Worm (Caenorhabditis elegans): ENCODE measurements around the gene erd-2.2.

erd-2.2 gene

DNA sequence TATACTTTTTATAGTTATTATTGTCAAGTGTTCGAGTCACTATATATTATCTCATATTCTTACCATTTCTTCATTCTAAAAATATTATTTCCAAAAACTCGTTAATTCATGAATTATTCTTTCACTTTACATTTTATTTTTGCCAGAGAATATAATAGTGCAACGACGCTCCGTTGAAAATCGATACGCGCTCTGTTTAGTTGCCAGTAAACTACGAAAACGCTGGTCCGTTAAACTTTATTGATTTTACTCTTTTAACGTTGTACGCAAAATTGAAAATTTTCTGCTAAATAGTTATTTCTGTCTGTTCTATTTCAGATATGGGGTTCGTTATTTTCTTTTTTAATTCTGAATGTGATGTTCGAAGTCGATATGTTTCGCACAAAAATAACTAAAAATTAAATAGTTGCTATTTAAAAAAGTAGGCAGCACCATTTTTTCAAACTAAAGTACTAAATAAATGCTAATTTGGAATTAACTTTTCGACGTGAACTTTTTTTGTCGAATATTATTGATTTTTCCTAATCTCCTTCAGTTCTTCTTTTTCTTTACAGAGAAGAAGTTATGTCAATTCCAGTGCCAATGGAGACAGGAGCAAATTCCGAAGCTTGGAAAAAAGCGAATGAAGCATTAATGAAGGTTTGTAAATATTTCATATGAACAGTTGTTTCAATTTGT is 27.4 kb upstream of the erd-2.2 start, which contains the start of gene hpo-10:
Gene hpo-10 (plus strand): TSS at position 199 of the 678 bp plus-strand sequence.
- no peak for TF ChIP-seq sea-1 (GFP tag; conservative IDR thresholded peaks at IDR 0.05)
- no peak for TF ChIP-seq hmbx-1 (tag; optimal IDR thresholded peaks at IDR 0.05)
- TF ChIP-seq ama-1 (optimal IDR thresholded peaks at IDR 0.05), result no peak
- TF ChIP-seq ceh-13 (GFP tag; optimal IDR thresholded peaks at IDR 0.05), result no peak
- no peak for TF ChIP-seq B0310.2 (tag; optimal IDR thresholded peaks at IDR 0.05)
- TF ChIP-seq aly-1 (tag; optimal IDR thresholded peaks at IDR 0.05), result no peak
- no peak for TF ChIP-seq flt-1 (GFP tag; IDR thresholded peaks at IDR 0.05)
- no peak for TF ChIP-seq hmg-4 (GFP tag; optimal IDR thresholded peaks at IDR 0.05)
- no peak for TF ChIP-seq ets-7 (tag; optimal IDR thresholded peaks at IDR 0.05)
- no peak for TF ChIP-seq tra-4 (tag; optimal IDR thresholded peaks at IDR 0.05)
- TF ChIP-seq hnd-1 (tag; optimal IDR thresholded peaks at IDR 0.05), result no peak
- TF ChIP-seq ceh-36 (tag; optimal IDR thresholded peaks at IDR 0.05), result no peak
- no peak for TF ChIP-seq pes-1 (GFP tag; IDR thresholded peaks at IDR 0.05)
- no peak for TF ChIP-seq scrt-1 (GFP tag; IDR thresholded peaks at IDR 0.05)
- no peak for TF ChIP-seq F13C5.2 (tag; optimal IDR thresholded peaks at IDR 0.05)

DNA sequence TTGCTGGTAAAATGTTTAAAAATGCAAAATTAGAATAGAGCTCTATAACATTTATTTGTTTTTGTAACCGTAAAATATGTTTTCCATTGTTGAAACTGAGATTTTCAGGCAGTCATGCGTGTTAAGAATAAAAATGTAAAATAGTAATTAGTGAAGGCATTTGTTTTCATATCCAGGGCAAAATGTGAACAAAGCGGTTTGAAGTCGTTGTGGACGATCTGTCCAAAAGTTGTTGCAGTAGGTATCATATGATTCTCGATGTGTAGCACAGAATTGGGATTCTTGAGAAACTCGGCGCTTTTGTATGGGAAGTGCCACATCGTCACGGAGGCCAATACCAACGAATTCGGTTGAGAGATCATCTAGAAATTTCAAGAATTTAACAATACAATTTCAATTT is 24.6 kb upstream of the erd-2.2 start:
- TF ChIP-seq ama-1 (optimal IDR thresholded peaks at IDR 0.05) (peak; percentile 14), aly-1 (tag; optimal IDR thresholded peaks at IDR 0.05) (no peak)

DNA sequence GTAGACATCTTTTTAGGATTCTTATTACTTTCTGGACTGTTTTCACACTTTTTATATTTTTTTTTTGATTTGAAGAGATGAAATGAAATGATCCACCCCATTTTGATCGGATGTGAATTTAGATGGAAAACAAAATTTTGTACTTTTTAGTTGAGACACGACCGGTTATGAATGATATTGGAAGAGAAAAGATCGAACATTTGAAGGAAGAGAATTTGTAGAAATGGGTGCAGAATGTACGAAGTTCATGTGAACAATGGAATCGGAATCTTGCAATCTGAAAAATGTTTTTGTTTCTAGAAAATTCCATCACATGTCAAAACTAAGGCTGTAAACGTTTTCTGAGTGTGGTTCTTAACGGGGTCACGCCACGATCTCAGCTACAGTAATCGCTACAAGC is 24.0 kb upstream of the erd-2.2 start, which contains the start of gene F01F1.14:
Gene F01F1.14 (minus strand): TSS at position 101 of the 400 bp plus-strand sequence.
- no peak for TF ChIP-seq F13C5.2 (tag; optimal IDR thresholded peaks at IDR 0.05)
- no peak for TF ChIP-seq ceh-13 (GFP tag; optimal IDR thresholded peaks at IDR 0.05)
- no peak for TF ChIP-seq B0310.2 (tag; optimal IDR thresholded peaks at IDR 0.05)
- TF ChIP-seq pes-1 (GFP tag; IDR thresholded peaks at IDR 0.05), result no peak
- no peak for TF ChIP-seq flt-1 (GFP tag; IDR thresholded peaks at IDR 0.05)
- no peak for TF ChIP-seq aly-1 (tag; optimal IDR thresholded peaks at IDR 0.05)
- no peak for TF ChIP-seq tbx-11 (GFP tag; IDR thresholded peaks at IDR 0.05)
- no peak for TF ChIP-seq sea-1 (GFP tag; conservative IDR thresholded peaks at IDR 0.05)
- TF ChIP-seq ceh-36 (tag; optimal IDR thresholded peaks at IDR 0.05), result no peak
- no peak for TF ChIP-seq ama-1 (optimal IDR thresholded peaks at IDR 0.05)
- no peak for TF ChIP-seq tbx-37 (GFP tag; conservative IDR thresholded peaks at IDR 0.05)
- no peak for TF ChIP-seq hnd-1 (tag; optimal IDR thresholded peaks at IDR 0.05)

DNA sequence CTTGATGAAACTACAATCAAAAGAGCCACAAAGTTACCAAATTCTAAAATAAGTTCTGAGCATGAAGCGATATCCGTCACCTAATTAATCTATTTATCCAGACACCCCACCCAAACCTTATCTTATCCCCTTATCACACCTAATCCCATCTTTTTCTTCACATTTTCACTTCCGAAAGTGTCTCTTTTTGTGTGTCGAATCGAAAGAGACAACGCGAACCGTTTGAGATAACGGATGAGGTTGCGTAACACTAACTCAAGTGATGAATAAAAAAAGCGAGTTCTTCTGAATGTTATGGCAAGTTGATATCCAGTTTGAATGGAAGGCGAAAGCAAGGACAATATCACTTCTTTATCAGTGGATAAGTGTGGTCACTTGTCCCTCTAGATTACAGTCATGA is 23.3 kb upstream of the erd-2.2 start:
- TF ChIP-seq hmbx-1 (tag; optimal IDR thresholded peaks at IDR 0.05) (no peak), tbx-11 (GFP tag; IDR thresholded peaks at IDR 0.05) (no peak), ama-1 (optimal IDR thresholded peaks at IDR 0.05) (no peak), scrt-1 (GFP tag; IDR thresholded peaks at IDR 0.05) (no peak), ceh-36 (tag; optimal IDR thresholded peaks at IDR 0.05) (no peak), B0310.2 (tag; optimal IDR thresholded peaks at IDR 0.05) (no peak), F13C5.2 (tag; optimal IDR thresholded peaks at IDR 0.05) (no peak), ets-7 (tag; optimal IDR thresholded peaks at IDR 0.05) (no peak), hmg-4 (GFP tag; optimal IDR thresholded peaks at IDR 0.05) (no peak), flt-1 (GFP tag; IDR thresholded peaks at IDR 0.05) (no peak), tbx-37 (GFP tag; conservative IDR thresholded peaks at IDR 0.05) (no peak), tra-4 (tag; optimal IDR thresholded peaks at IDR 0.05) (no peak), hnd-1 (tag; optimal IDR thresholded peaks at IDR 0.05) (no peak), pes-1 (GFP tag; IDR thresholded peaks at IDR 0.05) (no peak), aly-1 (tag; optimal IDR thresholded peaks at IDR 0.05) (no peak), ceh-13 (GFP tag; optimal IDR thresholded peaks at IDR 0.05) (no peak)

DNA sequence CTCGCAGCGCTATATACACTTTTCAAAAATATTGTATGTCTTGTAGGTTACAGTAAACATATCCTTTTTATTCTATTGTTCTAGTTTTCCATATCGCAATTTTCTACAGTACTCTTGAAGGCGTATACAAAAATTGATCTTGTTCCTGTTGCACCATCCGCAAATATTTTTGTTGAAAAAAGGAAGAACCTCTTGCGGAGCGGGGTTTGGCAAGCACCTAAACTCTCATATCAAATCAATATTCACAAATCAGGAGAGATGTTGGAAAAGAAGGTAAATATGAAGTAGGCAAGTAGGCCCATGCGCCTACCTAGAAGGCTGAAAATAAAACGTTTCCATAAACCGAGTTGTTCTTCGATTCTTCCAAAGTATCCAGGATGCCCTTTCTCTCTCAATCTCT is 22.8 kb upstream of the erd-2.2 start, which contains the start of gene C28H8.5:
Gene C28H8.5 (plus strand): TSS at position 301 of the 400 bp plus-strand sequence.
- no peak for TF ChIP-seq tbx-37 (GFP tag; conservative IDR thresholded peaks at IDR 0.05)
- TF ChIP-seq hnd-1 (tag; optimal IDR thresholded peaks at IDR 0.05), result no peak
- no peak for TF ChIP-seq ama-1 (optimal IDR thresholded peaks at IDR 0.05)

DNA sequence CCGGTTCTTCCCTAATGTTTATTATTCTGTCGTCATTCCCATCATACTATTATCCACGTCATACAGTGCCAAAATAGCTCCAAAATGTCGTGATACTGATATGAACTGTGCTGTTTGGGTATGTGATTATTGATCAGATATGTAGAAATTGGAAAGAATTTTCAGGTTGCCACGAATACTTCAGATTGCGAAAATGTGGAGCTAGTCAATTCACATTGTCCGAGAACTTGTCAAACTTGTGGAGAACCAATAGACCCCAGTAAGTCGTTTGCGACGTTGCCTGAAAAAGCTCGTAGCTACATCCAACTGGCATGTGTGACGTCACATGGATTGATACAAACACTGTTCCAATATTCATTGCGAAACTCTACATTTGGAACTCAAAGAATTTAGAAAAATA is 22.4 kb upstream of the erd-2.2 start:
- TF ChIP-seq sea-1 (GFP tag; conservative IDR thresholded peaks at IDR 0.05) (no peak), tbx-11 (GFP tag; IDR thresholded peaks at IDR 0.05) (no peak), ceh-13 (GFP tag; optimal IDR thresholded peaks at IDR 0.05) (no peak), hmbx-1 (tag; optimal IDR thresholded peaks at IDR 0.05) (no peak), flt-1 (GFP tag; IDR thresholded peaks at IDR 0.05) (no peak), B0310.2 (tag; optimal IDR thresholded peaks at IDR 0.05) (no peak), hnd-1 (tag; optimal IDR thresholded peaks at IDR 0.05) (no peak), ama-1 (optimal IDR thresholded peaks at IDR 0.05) (no peak), tra-4 (tag; optimal IDR thresholded peaks at IDR 0.05) (no peak), ets-7 (tag; optimal IDR thresholded peaks at IDR 0.05) (no peak), F13C5.2 (tag; optimal IDR thresholded peaks at IDR 0.05) (no peak), pes-1 (GFP tag; IDR thresholded peaks at IDR 0.05) (no peak)

DNA sequence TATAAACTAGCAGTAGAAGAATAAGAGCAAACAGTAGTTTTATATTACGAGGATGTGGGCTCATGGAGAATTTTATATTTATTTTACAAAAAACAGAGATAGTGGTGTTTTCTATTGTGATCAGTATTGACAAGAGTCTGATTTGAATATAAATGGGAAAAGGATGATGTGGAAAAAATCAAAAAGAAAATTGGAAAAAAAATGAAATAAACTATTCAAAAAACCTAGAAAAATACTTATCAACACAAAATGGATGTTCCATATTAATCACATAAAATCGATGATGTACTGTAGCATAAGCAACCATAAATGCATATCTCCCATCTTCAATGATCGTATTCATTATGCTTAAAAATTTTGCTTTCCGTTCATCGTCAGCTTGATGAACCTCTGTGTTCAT is 20.0 kb upstream of the erd-2.2 start, which contains the start of gene C28H8.7:
Gene C28H8.7 (minus strand): TSS at position 101 of the 400 bp plus-strand sequence.
- TF ChIP-seq hmbx-1 (tag; optimal IDR thresholded peaks at IDR 0.05), result no peak
- no peak for TF ChIP-seq tra-4 (tag; optimal IDR thresholded peaks at IDR 0.05)

DNA sequence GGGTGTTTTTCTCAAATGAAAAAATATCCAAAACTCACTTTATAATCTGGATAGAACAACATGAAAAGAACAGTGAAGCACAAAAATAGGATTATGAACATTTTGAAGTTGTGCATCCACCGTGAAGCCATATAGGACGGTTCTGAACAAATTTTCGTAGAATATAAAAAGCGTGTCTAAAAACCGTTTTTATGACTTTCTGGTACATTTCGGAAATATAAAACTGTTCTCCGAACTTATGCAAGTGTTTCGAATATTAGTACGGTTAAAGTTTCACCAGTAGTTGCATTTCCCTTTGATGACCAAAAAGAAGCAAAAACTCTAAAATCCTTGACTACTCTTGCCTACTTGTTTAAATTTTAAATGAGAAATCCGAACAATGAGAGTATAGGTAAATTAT is 18.2 kb upstream of the erd-2.2 start, which contains the start of gene C28H8.8:
Gene C28H8.8 (minus strand): TSS at position 101 of the 400 bp plus-strand sequence.
- TF ChIP-seq F13C5.2 (tag; optimal IDR thresholded peaks at IDR 0.05) (no peak), scrt-1 (GFP tag; IDR thresholded peaks at IDR 0.05) (no peak), B0310.2 (tag; optimal IDR thresholded peaks at IDR 0.05) (no peak), hmbx-1 (tag; optimal IDR thresholded peaks at IDR 0.05) (no peak), ets-7 (tag; optimal IDR thresholded peaks at IDR 0.05) (no peak), tra-4 (tag; optimal IDR thresholded peaks at IDR 0.05) (no peak), flt-1 (GFP tag; IDR thresholded peaks at IDR 0.05) (no peak), tbx-11 (GFP tag; IDR thresholded peaks at IDR 0.05) (no peak), pes-1 (GFP tag; IDR thresholded peaks at IDR 0.05) (no peak), ama-1 (optimal IDR thresholded peaks at IDR 0.05) (no peak), ceh-36 (tag; optimal IDR thresholded peaks at IDR 0.05) (no peak), sea-1 (GFP tag; conservative IDR thresholded peaks at IDR 0.05) (no peak), hmg-4 (GFP tag; optimal IDR thresholded peaks at IDR 0.05) (no peak), aly-1 (tag; optimal IDR thresholded peaks at IDR 0.05) (no peak), ceh-13 (GFP tag; optimal IDR thresholded peaks at IDR 0.05) (no peak), hnd-1 (tag; optimal IDR thresholded peaks at IDR 0.05) (no peak), tbx-37 (GFP tag; conservative IDR thresholded peaks at IDR 0.05) (no peak)

Data from whole organism, early embryonic.